Worm (Caenorhabditis elegans): ENCODE measurements around the gene C48B4.6.

- TF ChIP-seq ceh-9 (tag; optimal IDR thresholded peaks at IDR 0.05) (no peak), nfya-1 (tag; optimal IDR thresholded peaks at IDR 0.05; ENCODE audit: insufficient read depth) (peak; percentile 18), ama-1 (optimal IDR thresholded peaks at IDR 0.05) (peak; percentile 43), pqm-1 (tag; optimal IDR thresholded peaks at IDR 0.05) (no peak), lin-39 (tag; optimal IDR thresholded peaks at IDR 0.05) (no peak), ceh-16 (tag; optimal IDR thresholded peaks at IDR 0.05) (no peak), nhr-23 (tag; optimal IDR thresholded peaks at IDR 0.05) (no peak), fkh-10 (GFP tag; optimal IDR thresholded peaks at IDR 0.05) (no peak), ztf-11 (tag; optimal IDR thresholded peaks at IDR 0.05) (no peak), skn-1 (tag; optimal IDR thresholded peaks at IDR 0.05) (no peak), lin-15B (tag; optimal IDR thresholded peaks at IDR 0.05) (peak; percentile 2), pha-4 (tag; optimal IDR thresholded peaks at IDR 0.05) (peak; percentile 5), egl-27 (tag; optimal IDR thresholded peaks at IDR 0.05) (no peak), sea-2 (GFP tag; optimal IDR thresholded peaks at IDR 0.05) (no peak)
Observed at ce11 chrIII:9511055-9511520, 47.3 kb downstream of the C48B4.6 start, which contains the start of gene F55H2.5.
